Fruit fly (Drosophila melanogaster): ENCODE data around the gene CG8507.

DNA sequence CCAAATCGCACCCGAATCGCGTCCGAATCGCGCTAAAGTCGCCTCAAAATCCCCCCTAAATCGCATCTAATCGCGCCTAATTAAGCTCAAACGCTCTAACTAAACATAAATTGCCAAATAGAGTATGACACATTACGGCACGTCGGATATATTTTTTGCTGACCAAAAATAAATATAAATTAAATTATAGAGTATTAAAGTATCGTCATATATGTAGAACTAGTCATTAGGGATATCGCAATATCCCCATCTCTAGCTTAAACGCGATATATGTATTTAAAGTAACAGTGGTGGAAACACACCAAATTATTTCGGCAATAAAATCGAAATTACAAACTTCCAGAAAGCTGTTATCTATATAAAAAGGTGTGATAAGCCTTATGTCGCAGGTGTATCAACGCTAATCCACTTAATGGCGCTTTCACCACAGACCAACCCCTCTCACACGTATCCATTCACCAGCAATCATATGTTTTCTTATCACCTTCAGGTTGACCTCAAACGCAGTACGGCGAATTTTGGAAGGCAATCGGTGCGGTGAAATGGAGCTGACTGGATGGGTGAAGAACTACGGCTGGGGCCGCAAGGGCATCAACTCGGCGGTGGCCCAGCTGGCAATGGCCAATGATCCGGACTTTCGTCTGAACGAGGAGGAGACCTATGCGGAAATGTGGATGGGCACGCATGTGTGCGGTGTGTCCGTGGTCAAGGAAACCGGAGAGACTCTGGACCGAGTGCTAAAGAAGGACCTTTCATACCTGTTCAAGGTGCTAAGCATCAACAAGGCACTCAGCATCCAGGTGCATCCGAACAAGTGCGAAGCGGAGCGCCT, 31.7 kb upstream of the CG8507 start, which contains the start of gene Mpi:
- no peak for TF ChIP-seq pan (optimal IDR thresholded peaks at IDR 0.05)
- TF ChIP-seq Myc (optimal IDR thresholded peaks at IDR 0.05): peak; percentile 79
- no peak for TF ChIP-seq Vsx2 (GFP tag; optimal IDR thresholded peaks at IDR 0.05; ENCODE audit: partially characterized antibody)
- TF ChIP-seq dmrt93B (GFP tag; optimal IDR thresholded peaks at IDR 0.05): no peak
- no peak for TF ChIP-seq jim (GFP tag; optimal IDR thresholded peaks at IDR 0.05)
